Worm (Caenorhabditis elegans): ENCODE results near the gene srw-73.

DNA sequence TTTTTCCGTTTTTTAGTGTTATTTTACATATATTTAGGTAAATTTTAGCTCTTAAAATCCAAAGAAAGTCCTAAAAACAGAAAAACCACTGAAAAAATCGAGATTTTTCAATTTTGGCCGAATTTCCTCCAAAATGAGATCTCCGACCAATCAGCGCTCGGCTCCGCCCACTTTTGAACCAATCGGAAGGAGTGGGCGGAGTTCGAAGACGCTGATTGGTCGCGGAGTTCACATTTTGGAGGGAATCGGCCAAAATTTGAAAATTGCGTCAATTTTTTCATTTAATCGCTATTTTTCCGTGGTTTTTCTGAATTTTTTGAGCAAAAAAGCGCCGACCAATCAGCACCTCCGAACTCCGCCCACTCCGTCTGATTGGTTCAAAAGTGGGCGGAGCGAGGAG lies 47.7 kb downstream of the srw-73 start:
- TF ChIP-seq snpc-4 (tag; optimal IDR thresholded peaks at IDR 0.05), result no peak
- no peak for TF ChIP-seq ama-1 (optimal IDR thresholded peaks at IDR 0.05)
- TF ChIP-seq nhr-23 (tag; optimal IDR thresholded peaks at IDR 0.05), result no peak
- TF ChIP-seq elt-3 (tag; optimal IDR thresholded peaks at IDR 0.05), result no peak
- no peak for TF ChIP-seq ZK546.5 (tag; optimal IDR thresholded peaks at IDR 0.05)
- no peak for TF ChIP-seq tbx-2 (tag; optimal IDR thresholded peaks at IDR 0.05)
- no peak for TF ChIP-seq nhr-12 (tag; optimal IDR thresholded peaks at IDR 0.05)
- no peak for TF ChIP-seq R02D3.7 (tag; optimal IDR thresholded peaks at IDR 0.05)
- TF ChIP-seq zag-1 (tag; optimal IDR thresholded peaks at IDR 0.05), result no peak
- peak; percentile 83 for TF ChIP-seq nfya-1 (tag; optimal IDR thresholded peaks at IDR 0.05; ENCODE audit: insufficient read depth)
- TF ChIP-seq ceh-28 (tag; optimal IDR thresholded peaks at IDR 0.05), result no peak

Data from whole organism, L3 larva.